Worm (Caenorhabditis elegans) whole organism, L4 larva: ENCODE results near the gene ccm-3.

Source experiments
- D1046.2 ChIP-seq: fragments of 200-800 bp; sonication (Bioruptor generic); IDR thresholded peaks from 2 replicates; pipeline ENCODE4 v1.3.6; 2022; ENCODE audit warnings: missing genetic modification characterization, missing compliant biosample characterization
- F10B5.3 ChIP-seq: sonication (generic microtip); optimal IDR thresholded peaks from 2 replicates; lab custom pipeline; 2016; ENCODE audit warnings: mild to moderate bottlenecking, missing genetic modification characterization, missing compliant biosample characterization
- F44E2.7 ChIP-seq: fragments of 200-800 bp; sonication (Bioruptor generic); IDR thresholded peaks from 2 replicates; pipeline ENCODE4 v2.1.2; 2022; ENCODE audit warnings: missing genetic modification characterization, missing compliant biosample characterization
- Y105C5A.15 ChIP-seq: fragments of 200-800 bp; sonication (Bioruptor generic); IDR thresholded peaks from 2 replicates; pipeline ENCODE4 v1.3.6; 2022; ENCODE audit warnings: missing genetic modification characterization, missing compliant biosample characterization
- Y5F2A.4 ChIP-seq: fragments of 200-800 bp; sonication (Bioruptor generic); optimal IDR thresholded peaks from 2 replicates; lab custom pipeline; 2018; ENCODE audit warnings: mild to moderate bottlenecking, missing genetic modification characterization, missing compliant biosample characterization
- ZK337.2 ChIP-seq: fragments of 200-800 bp; sonication (Bioruptor generic); IDR thresholded peaks from 2 replicates; pipeline ENCODE4 v1.3.6; 2022; ENCODE audit warnings: missing genetic modification reagents, missing genetic modification characterization, missing compliant biosample characterization
- aha-1 ChIP-seq: fragments of 150-350 bp; peaks from one replicate; lab custom pipeline; 2014; ENCODE audit warnings: missing biosample characterization, missing genetic modification characterization
- aly-2 ChIP-seq: sonication (generic microtip); optimal IDR thresholded peaks from 2 replicates; lab custom pipeline; 2018; ENCODE audit warnings: missing biosample characterization, missing genetic modification characterization
- arid-1 ChIP-seq: fragments of 200-800 bp; sonication (Bioruptor generic); conservative IDR thresholded peaks from 2 replicates; pipeline ENCODE4 v1.3.6; 2022; ENCODE audit warnings: missing genetic modification reagents, missing genetic modification characterization, missing compliant biosample characterization
- attf-4 ChIP-seq: sonication (generic microtip); optimal IDR thresholded peaks from 3 replicates; lab custom pipeline; 2017; ENCODE audit warnings: missing biosample characterization, missing genetic modification characterization
- ceh-82 ChIP-seq: sonication (generic microtip); optimal IDR thresholded peaks from 2 replicates; lab custom pipeline; 2017; ENCODE audit warnings: missing biosample characterization, missing genetic modification characterization
- ctbp-1 ChIP-seq: fragments of 200-800 bp; sonication (Bioruptor generic); IDR thresholded peaks from 2 replicates; pipeline ENCODE4 v1.3.6; 2022; ENCODE audit warnings: missing genetic modification reagents, missing genetic modification characterization, missing compliant biosample characterization
- daf-8 ChIP-seq: fragments of 200-800 bp; sonication (Bioruptor generic); IDR thresholded peaks from 2 replicates; pipeline ENCODE4 v1.3.6; 2022; ENCODE audit warnings: missing genetic modification characterization, missing compliant biosample characterization
- fkh-10 ChIP-seq: fragments of 150-350 bp; optimal IDR thresholded peaks from 2 replicates; lab custom pipeline; 2014; ENCODE audit warnings: missing biosample characterization, missing genetic modification reagents, missing genetic modification characterization
- hlh-11 ChIP-seq: fragments of 200-800 bp; sonication (Bioruptor generic); optimal IDR thresholded peaks from 2 replicates; lab custom pipeline; 2018; ENCODE audit warnings: mild to moderate bottlenecking, missing genetic modification characterization, missing compliant biosample characterization
- hlh-30 ChIP-seq: sonication (generic microtip); optimal IDR thresholded peaks from 2 replicates; lab custom pipeline; 2017; ENCODE audit warnings: antibody characterized with exemption, mild to moderate bottlenecking, missing genetic modification characterization, missing compliant biosample characterization; ENCODE audit not compliant: insufficient read depth
- lin-15B ChIP-seq: fragments of 150-350 bp; sonication (generic microtip); optimal IDR thresholded peaks from 3 replicates; lab custom pipeline; 2014; ENCODE audit warnings: missing biosample characterization, missing genetic modification characterization
- lin-29 ChIP-seq: fragments of 200-800 bp; sonication (Bioruptor generic); IDR thresholded peaks from 2 replicates; pipeline ENCODE4 v1.3.6; 2022; ENCODE audit warnings: missing genetic modification reagents, missing genetic modification characterization, missing compliant biosample characterization
- madf-5 ChIP-seq, 2 experiments: fragments of 200-800 bp; sonication (Bioruptor generic); IDR thresholded peaks; 2 replicates each; pipeline ENCODE4 v1.3.6; 2022; ENCODE audit warnings: missing compliant biosample characterization in 2 of 2, missing genetic modification characterization in 2 of 2
- madf-9 ChIP-seq: fragments of 200-800 bp; sonication (Bioruptor generic); conservative IDR thresholded peaks from 2 replicates; pipeline ENCODE4 v1.3.6; 2022; ENCODE audit warnings: missing genetic modification reagents, missing genetic modification characterization, missing compliant biosample characterization
- mep-1 ChIP-seq: fragments of 150-350 bp; sonication (generic microtip); optimal IDR thresholded peaks from 3 replicates; lab custom pipeline; 2014; ENCODE audit warnings: missing biosample characterization, missing genetic modification characterization
- mes-2 ChIP-seq: sonication (generic microtip); optimal IDR thresholded peaks from 2 replicates; lab custom pipeline; 2016; ENCODE audit warnings: missing genotype, mild to moderate bottlenecking, missing genetic modification characterization, missing compliant biosample characterization; ENCODE audit not compliant: poor library complexity, severe bottlenecking
- nhr-111 ChIP-seq: fragments of 200-800 bp; sonication (Bioruptor generic); optimal IDR thresholded peaks from 2 replicates; lab custom pipeline; 2018; ENCODE audit warnings: mild to moderate bottlenecking, missing genetic modification characterization, missing compliant biosample characterization
- nhr-237 ChIP-seq: sonication (generic microtip); optimal IDR thresholded peaks from 2 replicates; lab custom pipeline; 2017; ENCODE audit warnings: missing biosample characterization, missing genetic modification characterization
- nhr-41 ChIP-seq: fragments of 200-800 bp; sonication (Bioruptor generic); IDR thresholded peaks from 2 replicates; pipeline ENCODE4 v1.3.6; 2022; ENCODE audit warnings: missing genetic modification reagents, missing genetic modification characterization, missing compliant biosample characterization
- php-3 ChIP-seq: fragments of 200-800 bp; sonication (Bioruptor generic); IDR thresholded peaks from 2 replicates; pipeline ENCODE4 v1.3.6; 2022; ENCODE audit warnings: missing genetic modification reagents, missing genetic modification characterization, missing compliant biosample characterization
- pqm-1 ChIP-seq: sonication (generic microtip); optimal IDR thresholded peaks from 2 replicates; lab custom pipeline; 2017; ENCODE audit warnings: missing biosample characterization, missing genetic modification characterization
- sdz-12 ChIP-seq: fragments of 200-800 bp; sonication (Bioruptor generic); optimal IDR thresholded peaks from 2 replicates; lab custom pipeline; 2018; ENCODE audit warnings: mild to moderate bottlenecking, missing genetic modification characterization, missing compliant biosample characterization
- set-16 ChIP-seq: fragments of 200-800 bp; sonication (Bioruptor generic); IDR thresholded peaks from 2 replicates; pipeline ENCODE4 v1.3.6; 2022; ENCODE audit warnings: missing genetic modification reagents, missing genetic modification characterization, missing compliant biosample characterization
- unc-130 ChIP-seq: sonication (generic microtip); optimal IDR thresholded peaks from 2 replicates; lab custom pipeline; 2016; ENCODE audit warnings: missing genetic modification reagents, missing genetic modification characterization, missing compliant biosample characterization
- unc-62 ChIP-seq, 3 experiments: fragments of 150-350 bp in 1 of 3; sonication (generic microtip); optimal IDR thresholded peaks in 2 of 3; peaks in 1 of 3; 1 replicate in 1 of 3; 2 replicates in 2 of 3; lab custom pipeline; 2014 to 2017; ENCODE audit warnings: missing biosample characterization in 3 of 3, missing genetic modification characterization in 3 of 3, missing genetic modification reagents in 3 of 3, missing genotype in 1 of 3
- vab-7 ChIP-seq: fragments of 200-800 bp; sonication (Bioruptor generic); IDR thresholded peaks from 2 replicates; pipeline ENCODE4 v1.3.6; 2022; ENCODE audit warnings: missing genetic modification reagents, missing genetic modification characterization, missing compliant biosample characterization
- zag-1 ChIP-seq: fragments of 150-350 bp; optimal IDR thresholded peaks from 2 replicates; lab custom pipeline; 2014; ENCODE audit warnings: missing biosample characterization, missing genetic modification characterization

Gene ccm-3

DNA sequence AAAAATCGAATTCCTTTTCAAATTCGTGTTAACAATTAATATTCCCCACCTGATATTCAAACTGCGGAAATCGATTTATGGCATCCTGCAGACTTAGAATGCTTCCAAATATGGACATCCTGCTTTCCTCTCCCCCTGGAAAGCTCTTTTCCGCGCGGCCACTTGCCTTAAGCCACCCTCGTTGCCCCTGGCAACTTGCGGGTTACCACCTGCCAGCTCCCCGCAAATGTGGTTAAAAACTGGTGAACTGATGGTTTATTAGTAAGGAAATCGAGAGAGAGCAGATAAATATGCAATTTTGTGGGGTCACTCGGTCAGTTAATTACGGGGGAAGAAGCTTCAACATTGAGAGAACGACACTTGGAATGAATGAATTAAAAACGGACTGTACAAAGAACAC is 45.0 kb upstream of the ccm-3 start, which contains the start of gene nphp-1:
Gene nphp-1 (minus strand): TSS at position 145 of the 400 bp plus-strand sequence.
- TF ChIP-seq sdz-12 (GFP tag; lab: Kevin White, UChicago) (no peak), nhr-41 (GFP tag; lab: Robert Waterston, UW) (no peak), hlh-30 (tag; lab: Kevin White, UChicago) (no peak), ctbp-1 (no peak), D1046.2 (GFP tag; lab: Robert Waterston, UW) (0 out of 2 replicates have a peak, but pooled peaks have one; percentile 49), unc-130 (GFP tag; lab: Kevin White, UChicago) (no peak), Y105C5A.15 (0 out of 2 replicates have a peak, but pooled peaks have one; percentile 51), aly-2 (no peak), set-16 (GFP tag; lab: Robert Waterston, UW) (peak; percentile 33; the same call in 1 of the 2 replicates), lin-15B (tag; lab: Kevin White, UChicago) (no peak), vab-7 (GFP tag; lab: Robert Waterston, UW) (no peak), F10B5.3 (tag; lab: Kevin White, UChicago) (no peak), F44E2.7 (GFP tag; lab: Robert Waterston, UW) (no peak), aha-1 (peak; percentile 1), zag-1 (tag; lab: Kevin White, UChicago) (no peak), arid-1 (GFP tag; lab: Robert Waterston, UW) (no peak), nhr-237 (tag; lab: Kevin White, UChicago) (no peak), madf-5 (GFP tag; IDR thresholded peaks at IDR 0.05; lab: Robert Waterston, UW) (no peak)

DNA sequence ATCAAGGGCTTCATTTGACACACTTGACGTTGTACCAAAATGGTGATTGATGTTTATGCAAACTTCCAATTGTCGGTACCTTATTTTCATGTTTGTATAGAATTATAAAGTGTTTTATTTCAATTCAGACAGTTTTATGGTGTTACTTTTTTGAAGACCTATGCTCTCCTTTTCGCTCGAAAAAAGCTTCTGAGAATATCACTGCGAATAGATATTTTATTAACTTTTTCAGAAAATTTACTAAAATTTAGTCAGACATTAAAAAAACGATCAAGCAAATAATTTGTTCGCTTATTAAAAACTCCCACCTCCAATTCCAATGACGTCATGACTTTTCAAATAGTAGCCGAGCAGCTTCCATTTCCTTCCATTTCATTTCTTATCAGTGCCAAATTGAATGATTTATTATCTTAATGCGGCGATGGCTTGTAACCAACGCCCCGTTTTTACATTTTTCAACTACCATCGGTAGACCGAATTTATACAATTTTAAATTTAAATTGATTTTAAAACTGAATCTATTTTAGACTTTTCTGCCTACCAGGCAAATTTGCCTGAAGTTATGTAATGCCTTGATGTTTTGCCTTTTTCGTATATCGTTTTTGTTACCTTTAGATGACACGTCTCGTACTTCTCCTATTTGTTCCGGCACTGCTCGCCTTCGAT is 40.0 kb upstream of the ccm-3 start, which contains the start of gene M28.10:
Gene M28.10 (plus strand): TSS at position 616 of the 666 bp plus-strand sequence.
- TF ChIP-seq unc-62 (GFP tag; optimal IDR thresholded peaks at IDR 0.05 in 1 of 2; lab: Kevin White, UChicago) (peak in 1 of 2 experiments; percentile 97), unc-62 (tag; optimal IDR thresholded peaks at IDR 0.05; lab: Kevin White, UChicago) (no peak), pqm-1 (tag; lab: Kevin White, UChicago) (peak; percentile 15), lin-29 (GFP tag; lab: Robert Waterston, UW) (no peak), lin-15B (tag; lab: Kevin White, UChicago) (no peak), hlh-11 (peak; percentile 10), mes-2 (no peak)

DNA sequence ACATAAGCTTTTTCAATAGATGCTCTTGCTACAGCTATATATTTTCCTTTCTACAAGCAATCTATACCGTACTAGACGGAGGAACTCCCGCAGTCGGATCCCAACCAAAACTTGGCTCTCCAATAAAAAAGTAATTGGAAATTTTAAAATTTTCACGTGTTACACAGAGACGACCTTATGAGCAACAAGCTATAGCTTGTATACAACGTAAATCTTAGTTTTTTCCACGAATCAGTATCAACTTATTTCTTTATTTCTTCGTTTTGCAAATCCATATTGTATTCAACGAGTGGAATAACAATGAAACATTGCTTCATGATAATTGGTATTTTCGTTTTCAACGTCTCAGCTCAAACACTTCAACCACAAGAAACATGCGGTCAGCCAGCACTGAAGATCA is 36.3 kb upstream of the ccm-3 start, which contains the start of gene M28.4:
Gene M28.4 (plus strand): TSS at position 301 of the 400 bp plus-strand sequence.
- TF ChIP-seq php-3 (GFP tag; lab: Robert Waterston, UW) (no peak), daf-8 (GFP tag; lab: Robert Waterston, UW) (no peak), mes-2 (no peak), mep-1 (tag; lab: Kevin White, UChicago) (no peak), fkh-10 (GFP tag; lab: Kevin White, UChicago) (no peak), madf-9 (GFP tag; lab: Robert Waterston, UW) (no peak), Y5F2A.4 (GFP tag; lab: Kevin White, UChicago) (no peak), ZK337.2 (GFP tag; lab: Robert Waterston, UW) (no peak), attf-4 (tag; lab: Kevin White, UChicago) (no peak), ceh-82 (tag; lab: Kevin White, UChicago) (no peak), nhr-237 (tag; lab: Kevin White, UChicago) (no peak)

ce11 chrII:10639110-10639509 is 32.0 kb upstream of the ccm-3 start, which contains the start of gene M28.9:
Gene M28.9 (plus strand): TSS chrII:10639410.
- TF ChIP-seq nhr-111 (GFP tag; lab: Kevin White, UChicago) = no peak
- TF ChIP-seq unc-62 (GFP tag; optimal IDR thresholded peaks at IDR 0.05 in 1 of 2; lab: Kevin White, UChicago) = peak in 1 of 2 experiments; percentile 40
- TF ChIP-seq unc-62 (tag; optimal IDR thresholded peaks at IDR 0.05; lab: Kevin White, UChicago) = no peak
